Worm (Caenorhabditis elegans): ENCODE measurements around the gene C36C9.4.
"Not testable (repeated sequence)": the region's sequence is repeated elsewhere in the genome, so short reads cannot be mapped to it uniquely, and the experiment has no call there.

C36C9.4 gene

ce11 chrX:1696879-1697278, at the start of gene C36C9.4:
C36C9.4 (minus strand) TSS chrX:1696979.
- not testable (repeated sequence) for TF ChIP-seq M03D4.4, ztf-11, mep-1 (tag; optimal IDR thresholded peaks at IDR 0.05)

- TF ChIP-seq drap-1 (GFP tag; optimal IDR thresholded peaks at IDR 0.05); nhr-76 (tag; optimal IDR thresholded peaks at IDR 0.05); sptf-1 (tag; optimal IDR thresholded peaks at IDR 0.05): not testable (repeated sequence)
These were observed 49.3 kb upstream of the C36C9.4 start, which contains the start of gene Y75D11A.3 for ce11 chrX:1746117-1746516. Y75D11A.3 (minus strand) TSS chrX:1746217.

DNA sequence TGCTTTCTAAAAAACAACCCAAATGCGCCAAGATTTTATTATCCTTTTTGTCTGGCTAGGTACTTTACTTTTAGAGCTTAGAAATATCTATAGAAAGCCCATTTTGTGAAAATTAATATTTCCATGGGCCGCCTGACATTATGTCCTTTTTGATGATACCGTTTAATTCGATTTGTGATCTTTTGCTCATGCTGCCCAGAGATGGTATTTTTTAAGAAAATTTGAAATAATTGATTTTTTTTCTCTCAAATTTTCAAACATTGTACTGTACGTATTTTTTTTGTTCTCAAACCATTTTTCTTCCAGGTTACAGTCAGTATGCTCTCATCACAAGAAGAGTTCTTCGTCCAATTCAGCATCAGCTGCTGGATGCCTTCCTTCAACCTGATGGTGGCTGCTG, 45.8 kb upstream of the C36C9.4 start, which contains the start of gene Y75D11A.2:
TSS of gene Y75D11A.2 (plus strand) at position 301 of the 400 bp plus-strand sequence.
- TF ChIP-seq nhr-2 (tag; optimal IDR thresholded peaks at IDR 0.05); lin-32 (GFP tag; optimal IDR thresholded peaks at IDR 0.05); nhr-76 (tag; optimal IDR thresholded peaks at IDR 0.05): not testable (repeated sequence)

DNA sequence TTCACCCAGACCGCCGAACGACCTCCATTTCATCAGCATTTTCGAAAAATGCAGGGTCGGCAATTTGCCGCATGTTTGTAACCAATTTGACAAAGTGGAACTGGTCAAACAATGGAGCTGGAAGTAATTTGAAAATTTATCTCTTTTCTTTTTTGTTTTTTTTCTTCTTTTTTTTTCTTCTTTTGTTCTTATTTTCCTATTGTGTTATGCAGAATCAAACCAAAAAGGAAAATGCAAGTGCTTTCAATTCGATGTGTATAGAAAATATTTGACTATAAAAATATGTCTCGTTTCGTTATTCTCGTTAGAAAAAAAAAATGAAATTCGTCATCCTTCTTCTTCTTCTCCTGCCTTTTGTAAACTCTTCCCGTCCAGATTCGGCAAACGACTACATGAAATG, 40.8 kb upstream of the C36C9.4 start, which contains the start of gene F07G6.10:
TSS of gene F07G6.10 (plus strand) at position 301 of the 400 bp plus-strand sequence.
- TF ChIP-seq hlh-1 (tag; optimal IDR thresholded peaks at IDR 0.05) = no peak
- TF ChIP-seq bed-3 (GFP tag; optimal IDR thresholded peaks at IDR 0.05) = no peak
- no peak for TF ChIP-seq ceh-43 (GFP tag; optimal IDR thresholded peaks at IDR 0.05)
- no peak for TF ChIP-seq sptf-1 (tag; optimal IDR thresholded peaks at IDR 0.05)
- TF ChIP-seq tbx-8 (GFP tag; optimal IDR thresholded peaks at IDR 0.05) = no peak
- TF ChIP-seq elt-1 (tag; optimal IDR thresholded peaks at IDR 0.05; ENCODE audit: borderline replicate concordance, insufficient read depth) = no peak
- no peak for TF ChIP-seq ztf-11 (tag; optimal IDR thresholded peaks at IDR 0.05)
- TF ChIP-seq nhr-2 (tag; optimal IDR thresholded peaks at IDR 0.05) = no peak
- no peak for TF ChIP-seq M03D4.4 (tag; optimal IDR thresholded peaks at IDR 0.05)
- TF ChIP-seq cnd-1 (tag; optimal IDR thresholded peaks at IDR 0.05) = no peak
- TF ChIP-seq unc-120 (tag; optimal IDR thresholded peaks at IDR 0.05; ENCODE audit: poor library complexity, severe bottlenecking) = no peak
- TF ChIP-seq lin-32 (GFP tag; optimal IDR thresholded peaks at IDR 0.05) = no peak

DNA sequence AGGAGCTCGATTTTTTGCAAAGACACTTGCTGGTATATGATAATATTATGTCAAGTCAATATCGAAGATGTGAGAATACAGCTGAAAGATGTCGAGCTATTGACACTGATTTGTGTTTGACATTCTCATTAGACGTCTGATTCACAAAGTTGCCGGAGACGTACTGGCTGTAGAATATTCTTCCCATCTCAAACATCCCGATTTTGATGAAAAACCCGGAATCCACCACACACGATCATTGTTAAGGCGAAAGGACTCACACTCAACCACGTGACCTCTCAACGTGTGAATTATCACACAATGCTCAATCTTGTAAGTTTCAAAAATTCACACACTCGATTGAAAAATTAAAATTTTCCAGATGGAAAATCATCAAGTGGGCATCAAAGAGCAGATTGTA, 39.2 kb upstream of the C36C9.4 start, which contains the start of gene F07G6.12:
TSS of gene F07G6.12 (plus strand) at position 301 of the 400 bp plus-strand sequence.
- no peak for TF ChIP-seq nhr-237 (tag; optimal IDR thresholded peaks at IDR 0.05)
- no peak for TF ChIP-seq sptf-1 (tag; optimal IDR thresholded peaks at IDR 0.05)
- TF ChIP-seq sem-2 (GFP tag; optimal IDR thresholded peaks at IDR 0.05) = no peak
- TF ChIP-seq ztf-11 (tag; optimal IDR thresholded peaks at IDR 0.05) = no peak
- TF ChIP-seq flh-1 (GFP tag; optimal IDR thresholded peaks at IDR 0.05) = no peak
- no peak for TF ChIP-seq nhr-12 (tag; optimal IDR thresholded peaks at IDR 0.05)
- no peak for TF ChIP-seq lsy-2 (tag; optimal IDR thresholded peaks at IDR 0.05)
- TF ChIP-seq tbx-8 (GFP tag; optimal IDR thresholded peaks at IDR 0.05) = no peak
- no peak for TF ChIP-seq blmp-1 (tag; optimal IDR thresholded peaks at IDR 0.05)
- no peak for TF ChIP-seq ham-2 (GFP tag; optimal IDR thresholded peaks at IDR 0.05)
- TF ChIP-seq mab-5 (tag; optimal IDR thresholded peaks at IDR 0.05) = no peak
- no peak for TF ChIP-seq snpc-4 (tag; optimal IDR thresholded peaks at IDR 0.05)
- no peak for TF ChIP-seq elt-3 (tag; optimal IDR thresholded peaks at IDR 0.05)
- TF ChIP-seq zip-8 (tag; optimal IDR thresholded peaks at IDR 0.05) = no peak
- TF ChIP-seq M03D4.4 (tag; optimal IDR thresholded peaks at IDR 0.05) = no peak
- no peak for TF ChIP-seq bed-3 (GFP tag; optimal IDR thresholded peaks at IDR 0.05)
- no peak for TF ChIP-seq elt-1 (tag; optimal IDR thresholded peaks at IDR 0.05; ENCODE audit: borderline replicate concordance, insufficient read depth)
- no peak for TF ChIP-seq lin-32 (GFP tag; optimal IDR thresholded peaks at IDR 0.05)
- no peak for TF ChIP-seq mls-2 (tag; optimal IDR thresholded peaks at IDR 0.05)

ce11 chrX:1729558-1729957, 32.8 kb upstream of the C36C9.4 start, which contains the start of gene dgn-3:
dgn-3 (plus strand) TSS chrX:1729858.
- TF ChIP-seq nhr-2 (tag; optimal IDR thresholded peaks at IDR 0.05) = no peak
- TF ChIP-seq elt-1 (tag; optimal IDR thresholded peaks at IDR 0.05; ENCODE audit: borderline replicate concordance, insufficient read depth) = no peak
- no peak for TF ChIP-seq ztf-11 (tag; optimal IDR thresholded peaks at IDR 0.05)
- TF ChIP-seq unc-62 (GFP tag; optimal IDR thresholded peaks at IDR 0.05) = no peak
- TF ChIP-seq elt-3 (tag; optimal IDR thresholded peaks at IDR 0.05) = no peak
- TF ChIP-seq lsy-2 (tag; optimal IDR thresholded peaks at IDR 0.05) = no peak
- TF ChIP-seq nhr-237 (tag; optimal IDR thresholded peaks at IDR 0.05) = no peak
- TF ChIP-seq mls-2 (tag; optimal IDR thresholded peaks at IDR 0.05) = no peak
- TF ChIP-seq ceh-39 (tag; optimal IDR thresholded peaks at IDR 0.05) = no peak
- no peak for TF ChIP-seq sem-2 (GFP tag; optimal IDR thresholded peaks at IDR 0.05)
- no peak for TF ChIP-seq ceh-83 (GFP tag; optimal IDR thresholded peaks at IDR 0.05)
- TF ChIP-seq bed-3 (GFP tag; optimal IDR thresholded peaks at IDR 0.05) = no peak
- TF ChIP-seq pha-4 (tag; optimal IDR thresholded peaks at IDR 0.05) = no peak

Measured in whole organism, mixed stage, embryonic.